Fruit fly (Drosophila melanogaster) whole organism, embryonic: ENCODE measurements around the gene grass.

ENCODE experiments used
- ATbp ChIP-seq: fragments of 200-800 bp; sonication (Bioruptor generic); optimal IDR thresholded peaks from 2 replicates; lab custom pipeline; 2017; ENCODE audit warnings: missing biosample characterization, mild to moderate bottlenecking, missing genetic modification characterization, missing genetic modification reagents
- CG10209 ChIP-seq: fragments of 200-800 bp; sonication (Bioruptor generic); optimal IDR thresholded peaks from 3 replicates; lab custom pipeline; 2017; ENCODE audit warnings: missing biosample characterization, mild to moderate bottlenecking, missing genetic modification characterization, missing genetic modification reagents
- CG10543 ChIP-seq: fragments of 200-800 bp; sonication (Bioruptor generic); optimal IDR thresholded peaks from 3 replicates; lab custom pipeline; 2017; ENCODE audit warnings: missing biosample characterization, mild to moderate bottlenecking, missing genetic modification characterization, moderate library complexity
- CG11560 ChIP-seq: fragments of 200-800 bp; sonication (Bioruptor generic); IDR thresholded peaks from 3 replicates; pipeline ENCODE4 v1.3.6; 2022; ENCODE audit warnings: missing biosample characterization, missing genetic modification characterization
- CG12219 ChIP-seq: fragments of 200-800 bp; sonication (Bioruptor generic); optimal IDR thresholded peaks from 3 replicates; lab custom pipeline; 2018; ENCODE audit warnings: missing biosample characterization, mild to moderate bottlenecking, missing genetic modification characterization
- CG13424 ChIP-seq: fragments of 200-800 bp; sonication (Bioruptor generic); optimal IDR thresholded peaks from 2 replicates; lab custom pipeline; 2019; ENCODE audit warnings: missing biosample characterization, mild to moderate bottlenecking, missing genetic modification characterization, moderate library complexity
- CG15073 ChIP-seq: fragments of 200-800 bp; sonication (Bioruptor generic); optimal IDR thresholded peaks from 2 replicates; lab custom pipeline; 2016; ENCODE audit warnings: missing biosample characterization, missing genetic modification characterization
- CG15601 ChIP-seq: fragments of 200-800 bp; sonication (Bioruptor generic); optimal IDR thresholded peaks from 3 replicates; lab custom pipeline; 2019; ENCODE audit warnings: missing biosample characterization, mild to moderate bottlenecking, missing genetic modification characterization, moderate library complexity
- CG15696 ChIP-seq: fragments of 200-800 bp; sonication (Bioruptor generic); optimal IDR thresholded peaks from 2 replicates; lab custom pipeline; 2019; ENCODE audit warnings: missing biosample characterization, mild to moderate bottlenecking, missing genetic modification characterization, moderate library complexity
- CG17328 ChIP-seq: fragments of 200-800 bp; sonication (Bioruptor generic); IDR thresholded peaks from 2 replicates; pipeline ENCODE4 v1.3.6; 2022; ENCODE audit warnings: missing biosample characterization, missing genetic modification characterization
- CG1792 ChIP-seq: fragments of 200-800 bp; sonication (Bioruptor generic); optimal IDR thresholded peaks from 2 replicates; lab custom pipeline; 2016; ENCODE audit warnings: missing biosample characterization, missing genetic modification characterization
- CG2129 ChIP-seq: fragments of 200-800 bp; sonication (Bioruptor generic); IDR thresholded peaks from 2 replicates; pipeline ENCODE4 v1.3.6; 2022; ENCODE audit warnings: missing biosample characterization, missing genetic modification characterization; ENCODE audit not compliant: partially characterized antibody
- CG2199 ChIP-seq: fragments of 200-800 bp; sonication (Bioruptor generic); IDR thresholded peaks from 3 replicates; pipeline ENCODE4 v1.3.6; 2022; ENCODE audit warnings: missing biosample characterization, missing genetic modification characterization
- CG3726 ChIP-seq: fragments of 200-800 bp; sonication (Bioruptor generic); IDR thresholded peaks from 3 replicates; pipeline ENCODE4, ENCODE4 v1.3.6; 2022; ENCODE audit warnings: missing biosample characterization, missing genetic modification characterization
- CG3838 ChIP-seq: fragments of 200-800 bp; sonication (Bioruptor generic); optimal IDR thresholded peaks from 3 replicates; lab custom pipeline; 2016; ENCODE audit warnings: missing biosample characterization, missing genetic modification characterization
- CG6254 ChIP-seq: fragments of 200-800 bp; sonication (Bioruptor generic); optimal IDR thresholded peaks from 3 replicates; lab custom pipeline; 2017; ENCODE audit warnings: mild to moderate bottlenecking, missing biosample characterization, missing genetic modification reagents, missing genetic modification characterization
- CG6654 ChIP-seq: fragments of 200-800 bp; sonication (Bioruptor generic); optimal IDR thresholded peaks from 2 replicates; lab custom pipeline; 2017; ENCODE audit warnings: missing biosample characterization, mild to moderate bottlenecking, missing genetic modification characterization
- CG6813 ChIP-seq: fragments of 200-800 bp; sonication (Bioruptor generic); optimal IDR thresholded peaks from 2 replicates; lab custom pipeline; 2017; ENCODE audit warnings: missing biosample characterization, missing genetic modification characterization, mild to moderate bottlenecking, moderate library complexity, missing genetic modification reagents
- CG8388 ChIP-seq: fragments of 200-800 bp; sonication (Bioruptor generic); optimal IDR thresholded peaks from 2 replicates; lab custom pipeline; 2019; ENCODE audit warnings: missing biosample characterization, mild to moderate bottlenecking, missing genetic modification characterization, moderate library complexity
- CG8478 ChIP-seq: fragments of >200 bp; optimal IDR thresholded peaks from 2 replicates; lab custom pipeline; 2018
- CG9797 ChIP-seq: fragments of 200-800 bp; sonication (Bioruptor generic); optimal IDR thresholded peaks from 3 replicates; lab custom pipeline; 2018; ENCODE audit warnings: missing biosample characterization, mild to moderate bottlenecking, missing genetic modification characterization
- Doc2 ChIP-seq: fragments of 200-800 bp; sonication (Bioruptor generic); IDR thresholded peaks from 2 replicates; pipeline ENCODE4 v1.3.6; 2022; ENCODE audit warnings: missing biosample characterization, missing genetic modification characterization
- Elba2 ChIP-seq: fragments of 200-800 bp; sonication (Bioruptor generic); optimal IDR thresholded peaks from 3 replicates; lab custom pipeline; 2016; ENCODE audit warnings: missing biosample characterization, missing genetic modification characterization
- Hey ChIP-seq: fragments of 200-800 bp; sonication (Bioruptor generic); optimal IDR thresholded peaks from 3 replicates; lab custom pipeline; 2018; ENCODE audit warnings: missing biosample characterization, mild to moderate bottlenecking, missing genetic modification characterization
- Jarid2 ChIP-seq: fragments of 200-800 bp; sonication (Bioruptor generic); optimal IDR thresholded peaks from 3 replicates; lab custom pipeline; 2017; ENCODE audit warnings: mild to moderate bottlenecking, missing biosample characterization, missing genetic modification reagents, missing genetic modification characterization
- MTF-1 ChIP-seq: fragments of 200-800 bp; sonication (Bioruptor generic); optimal IDR thresholded peaks from 2 replicates; lab custom pipeline; 2018; ENCODE audit warnings: missing biosample characterization, mild to moderate bottlenecking, missing genetic modification characterization, borderline replicate concordance
- Med ChIP-seq: fragments of 200-800 bp; sonication (Bioruptor generic); peaks from one replicate; lab custom pipeline; 2016; ENCODE audit warnings: missing biosample characterization, missing genetic modification characterization, mild to moderate bottlenecking, inconsistent platforms, moderate library complexity
- NC2α ChIP-seq: fragments of 200-800 bp; sonication (Bioruptor generic); optimal IDR thresholded peaks from 2 replicates; lab custom pipeline; 2016; ENCODE audit warnings: missing biosample characterization, missing genetic modification characterization
- Nf-YA ChIP-seq: fragments of 200-800 bp; sonication (Bioruptor generic); IDR thresholded peaks from 2 replicates; pipeline ENCODE4 v1.3.6; 2022; ENCODE audit warnings: missing biosample characterization, missing genetic modification characterization
- Scr ChIP-seq: fragments of 200-800 bp; sonication (Bioruptor generic); IDR thresholded peaks from 2 replicates; pipeline ENCODE4 v1.3.6; 2022; ENCODE audit warnings: missing biosample characterization, missing genetic modification characterization; ENCODE audit not compliant: partially characterized antibody
- Sox100B ChIP-seq: fragments of 200-800 bp; sonication (Bioruptor generic); optimal IDR thresholded peaks from 3 replicates; lab custom pipeline; 2018; ENCODE audit warnings: missing biosample characterization, mild to moderate bottlenecking, missing genetic modification characterization
- Ssrp ChIP-seq: fragments of 200-800 bp; sonication (Bioruptor generic); optimal IDR thresholded peaks from 2 replicates; lab custom pipeline; 2018; ENCODE audit warnings: missing biosample characterization, mild to moderate bottlenecking, missing genetic modification characterization, moderate library complexity
- Xrp1 ChIP-seq: fragments of 200-800 bp; sonication (Bioruptor generic); IDR thresholded peaks from 2 replicates; pipeline ENCODE4 v1.3.6; 2022; ENCODE audit warnings: missing biosample characterization, missing genetic modification characterization
- chif ChIP-seq, 2 experiments: fragments of 200-800 bp; sonication (Bioruptor generic); optimal IDR thresholded peaks; 3 replicates each; lab custom pipeline; 2016; ENCODE audit warnings: missing biosample characterization in 2 of 2, missing genetic modification characterization in 2 of 2
- cwo ChIP-seq: fragments of 200-800 bp; sonication (Bioruptor generic); optimal IDR thresholded peaks from 3 replicates; lab custom pipeline; 2017; ENCODE audit warnings: missing biosample characterization, missing genetic modification characterization, mild to moderate bottlenecking, moderate library complexity, missing genetic modification reagents
- da ChIP-seq: fragments of 200-800 bp; sonication (Bioruptor generic); optimal IDR thresholded peaks from 2 replicates; lab custom pipeline; 2016; ENCODE audit warnings: missing biosample characterization, missing genetic modification characterization
- disco-r ChIP-seq: fragments of 200-800 bp; sonication (Bioruptor generic); optimal IDR thresholded peaks from 2 replicates; lab custom pipeline; 2016; ENCODE audit warnings: missing biosample characterization, missing genetic modification characterization
- dpn ChIP-seq, 2 experiments: fragments of 200-800 bp; sonication (Bioruptor generic); optimal IDR thresholded peaks; 3 replicates each; lab custom pipeline; 2016; ENCODE audit warnings: missing biosample characterization in 2 of 2, missing genetic modification characterization in 2 of 2
- fru ChIP-seq: fragments of >200 bp; optimal IDR thresholded peaks from 2 replicates; lab custom pipeline; 2017
- fu2 ChIP-seq: fragments of 200-800 bp; sonication (Bioruptor generic); optimal IDR thresholded peaks from 2 replicates; lab custom pipeline; 2016; ENCODE audit warnings: missing biosample characterization, missing genetic modification characterization
- hb ChIP-seq: fragments of 200-800 bp; sonication (Bioruptor generic); IDR thresholded peaks from 3 replicates; pipeline ENCODE4 v1.3.6; 2022; ENCODE audit warnings: missing biosample characterization, missing genetic modification characterization; ENCODE audit not compliant: partially characterized antibody
- jumu ChIP-seq: fragments of 200-800 bp; sonication (Bioruptor generic); optimal IDR thresholded peaks from 3 replicates; lab custom pipeline; 2016; ENCODE audit warnings: missing biosample characterization, missing genetic modification characterization
- nom ChIP-seq: fragments of 200-800 bp; sonication (Bioruptor generic); optimal IDR thresholded peaks from 2 replicates; lab custom pipeline; 2017; ENCODE audit warnings: missing biosample characterization, missing genetic modification characterization, mild to moderate bottlenecking, moderate library complexity, missing genetic modification reagents
- phol ChIP-seq: fragments of 200-800 bp; sonication (Bioruptor generic); optimal IDR thresholded peaks from 3 replicates; lab custom pipeline; 2018; ENCODE audit warnings: missing biosample characterization, mild to moderate bottlenecking, missing genetic modification characterization, moderate library complexity
- sna ChIP-seq: fragments of 200-800 bp; sonication (Bioruptor generic); IDR thresholded peaks from 2 replicates; pipeline ENCODE4 v1.3.6; 2022; ENCODE audit warnings: missing biosample characterization, missing genetic modification characterization; ENCODE audit not compliant: partially characterized antibody
- sqz ChIP-seq: fragments of 200-800 bp; sonication (Bioruptor generic); optimal IDR thresholded peaks from 3 replicates; lab custom pipeline; 2018; ENCODE audit warnings: missing biosample characterization, mild to moderate bottlenecking, missing genetic modification characterization
- ssp ChIP-seq: fragments of 200-800 bp; sonication (Bioruptor generic); IDR thresholded peaks from 2 replicates; pipeline ENCODE4 v1.3.6; 2022; ENCODE audit warnings: missing biosample characterization, missing genetic modification characterization
- trem ChIP-seq: fragments of 200-800 bp; optimal IDR thresholded peaks from 3 replicates; lab custom pipeline; 2019; ENCODE audit warnings: missing biosample characterization, mild to moderate bottlenecking, missing genetic modification characterization, moderate library complexity
- zen ChIP-seq: fragments of 200-800 bp; sonication (Bioruptor generic); optimal IDR thresholded peaks from 3 replicates; lab custom pipeline; 2018; ENCODE audit warnings: missing biosample characterization, mild to moderate bottlenecking, missing genetic modification characterization, moderate library complexity

grass gene

dm6 chr3R:27150685-27151515 lies 6.8 kb upstream of the grass start, which contains the start of gene CG6051 (continued):
- no peak for TF ChIP-seq CG8388 (GFP tag; lab: Kevin White, UChicago)
- no peak for TF ChIP-seq NC2α
- TF ChIP-seq hb (GFP tag; lab: Robert Waterston, UW), result no peak
- peak; percentile 51 for TF ChIP-seq CG10209 (GFP tag; lab: Kevin White, UChicago)
- peak; percentile 4 for TF ChIP-seq CG6813 (GFP tag; lab: Kevin White, UChicago)
- no peak for TF ChIP-seq fru (lab: Kevin White, UChicago)
- TF ChIP-seq CG6254 (GFP tag; lab: Kevin White, UChicago), result no peak
- TF ChIP-seq sna (GFP tag; lab: Robert Waterston, UW), result no peak
- peak; percentile 73 for TF ChIP-seq MTF-1 (GFP tag; lab: Kevin White, UChicago)
- no peak for TF ChIP-seq disco-r (GFP tag; lab: Kevin White, UChicago)
- peak; percentile 72 for TF ChIP-seq phol (tag; lab: Kevin White, UChicago)
- peak; percentile 41 to 43 for TF ChIP-seq dpn (GFP tag; optimal IDR thresholded peaks at IDR 0.05; lab: Kevin White, UChicago)
- peak; percentile 57 for TF ChIP-seq CG10543
- TF ChIP-seq Nf-YA, result no peak
- TF ChIP-seq CG15601 (tag; lab: Kevin White, UChicago), result peak; percentile 21
- TF ChIP-seq nom, result peak; percentile 74
- peak; percentile 21 for TF ChIP-seq CG15696 (tag; lab: Kevin White, UChicago)
- peak; percentile 53 for TF ChIP-seq Ssrp (tag; lab: Kevin White, UChicago)
- no peak for TF ChIP-seq CG2199 (GFP tag; lab: Robert Waterston, UW)
- TF ChIP-seq zen (tag; lab: Kevin White, UChicago), result peak; percentile 63
- peak; percentile 51 for TF ChIP-seq da
- TF ChIP-seq CG6654, result no peak
- peak; percentile 46 for TF ChIP-seq fu2 (GFP tag; lab: Kevin White, UChicago)
- TF ChIP-seq Xrp1, result no peak
- TF ChIP-seq CG9797 (GFP tag; lab: Kevin White, UChicago), result peak; percentile 70
- peak; percentile 33 for TF ChIP-seq ATbp (GFP tag; lab: Kevin White, UChicago)
- TF ChIP-seq CG3726 (GFP tag; lab: Robert Waterston, UW), result no peak
- peak; percentile 85 for TF ChIP-seq Med
- TF ChIP-seq sqz (GFP tag; lab: Kevin White, UChicago), result peak; percentile 95
- no peak for TF ChIP-seq CG15073 (GFP tag; lab: Kevin White, UChicago)
- TF ChIP-seq CG8478 (lab: Kevin White, UChicago), result peak; percentile 3
- TF ChIP-seq cwo (GFP tag; lab: Kevin White, UChicago), result peak; percentile 46
- TF ChIP-seq CG13424 (tag; lab: Kevin White, UChicago), result peak; percentile 65
- no peak for TF ChIP-seq CG1792
- TF ChIP-seq chif (GFP tag; optimal IDR thresholded peaks at IDR 0.05; lab: Kevin White, UChicago), result peak in 1 of 2 experiments; percentile 45
- no peak for TF ChIP-seq CG11560
- no peak for TF ChIP-seq Doc2 (GFP tag; lab: Robert Waterston, UW)
- TF ChIP-seq trem (tag; lab: Kevin White, UChicago), result peak; percentile 72
- peak; percentile 10 for TF ChIP-seq jumu
- no peak for TF ChIP-seq Elba2
- no peak for TF ChIP-seq CG3838 (GFP tag; lab: Kevin White, UChicago)
- TF ChIP-seq CG17328 (GFP tag; lab: Robert Waterston, UW), result no peak
- TF ChIP-seq CG2129 (GFP tag; lab: Robert Waterston, UW), result no peak
- peak; percentile 46 for TF ChIP-seq Hey
- no peak for TF ChIP-seq ssp (GFP tag; lab: Robert Waterston, UW)
- TF ChIP-seq Scr (GFP tag; lab: Robert Waterston, UW), result no peak
- peak; percentile 94 for TF ChIP-seq Jarid2 (GFP tag; lab: Kevin White, UChicago)
- TF ChIP-seq CG12219 (GFP tag; lab: Kevin White, UChicago), result no peak
- peak; percentile 13 for TF ChIP-seq Sox100B (GFP tag; lab: Kevin White, UChicago)
